Worm (Caenorhabditis elegans) whole organism, mixed stage, embryonic: ENCODE measurements around the gene zig-6.

Experiments used
- flh-1 ChIP-seq: fragments of 200-800 bp; sonication (Bioruptor generic); optimal IDR thresholded peaks from 2 replicates; lab custom pipeline; 2018; ENCODE audit warnings: mild to moderate bottlenecking, missing genetic modification characterization, moderate library complexity, missing compliant biosample characterization
- unc-120 ChIP-seq: sonication (generic microtip); optimal IDR thresholded peaks from 2 replicates; lab custom pipeline; 2017; ENCODE audit warnings: missing genetic modification characterization, missing compliant biosample characterization; ENCODE audit not compliant: poor library complexity, severe bottlenecking

ce11 chrX:5193402-5193801 lies 4.5 kb upstream of the zig-6 start:
- TF ChIP-seq flh-1 (no peak), unc-120 (tag; lab: Kevin White, UChicago) (no peak)
